Worm (Caenorhabditis elegans): ENCODE measurements around the gene T02D1.9.

T02D1.9 gene

DNA sequence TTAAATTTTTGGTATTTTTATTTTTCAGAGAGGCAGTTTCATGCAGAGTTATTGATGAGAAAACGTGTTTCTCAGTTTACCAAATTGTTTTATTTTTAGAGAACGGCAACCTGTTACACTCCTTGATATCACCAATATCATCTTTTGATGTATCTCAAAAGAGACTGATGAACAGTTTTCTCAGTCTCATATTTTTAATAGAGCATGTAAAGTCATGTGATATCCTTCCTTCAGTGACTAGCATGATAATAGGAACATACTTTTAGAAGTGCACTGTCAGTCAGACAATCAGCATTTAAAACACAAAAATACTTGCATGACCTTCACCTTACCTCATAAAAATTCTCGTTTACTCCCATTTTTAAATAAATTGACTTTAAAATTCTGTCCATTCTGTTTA is 35.1 kb upstream of the T02D1.9 start, which contains the start of gene F11E6.11:
F11E6.11 (plus strand) TSS at position 325 of the 400 bp plus-strand sequence.
- TF ChIP-seq lin-39 (tag; optimal IDR thresholded peaks at IDR 0.05), result no peak
- peak; percentile 6 for TF ChIP-seq pqm-1 (tag; optimal IDR thresholded peaks at IDR 0.05)
- peak; percentile 36 for TF ChIP-seq nhr-43 (tag; optimal IDR thresholded peaks at IDR 0.05; ENCODE audit: poor library complexity, severe bottlenecking)
- peak; percentile 51 for TF ChIP-seq nhr-25 (tag; optimal IDR thresholded peaks at IDR 0.05)
- TF ChIP-seq egl-27 (tag; optimal IDR thresholded peaks at IDR 0.05), result no peak
- TF ChIP-seq nhr-23 (tag; optimal IDR thresholded peaks at IDR 0.05), result peak; percentile 15

DNA sequence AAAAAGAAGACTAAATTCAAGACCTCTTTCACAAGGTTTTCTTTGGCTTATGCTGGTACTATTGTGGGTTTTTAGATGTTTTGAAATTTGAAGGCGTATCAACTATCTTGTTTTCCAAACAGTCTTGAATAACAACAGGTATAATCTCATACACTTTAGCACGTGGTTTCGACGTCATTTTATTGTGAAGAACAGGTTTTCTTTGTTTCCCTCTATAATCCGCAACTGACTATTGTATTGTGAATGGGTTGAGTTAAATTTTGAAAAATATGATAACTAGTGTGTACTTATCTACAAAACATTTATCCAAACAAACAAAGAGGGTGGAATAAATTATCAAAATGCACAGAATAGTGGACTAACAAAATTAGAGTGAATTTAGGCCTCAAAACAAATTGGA is 33.9 kb upstream of the T02D1.9 start:
- TF ChIP-seq nhr-43 (tag; optimal IDR thresholded peaks at IDR 0.05; ENCODE audit: poor library complexity, severe bottlenecking), result peak; percentile 6
- TF ChIP-seq nhr-237 (tag; optimal IDR thresholded peaks at IDR 0.05), result no peak
- TF ChIP-seq elt-2 (tag; optimal IDR thresholded peaks at IDR 0.05), result peak; percentile 25
- no peak for TF ChIP-seq eor-1 (tag; optimal IDR thresholded peaks at IDR 0.05)
- no peak for TF ChIP-seq tbx-2 (tag; optimal IDR thresholded peaks at IDR 0.05)
- no peak for TF ChIP-seq pqm-1 (tag; optimal IDR thresholded peaks at IDR 0.05)
- TF ChIP-seq nhr-25 (tag; optimal IDR thresholded peaks at IDR 0.05), result peak; percentile 39
- no peak for TF ChIP-seq ceh-82 (tag; optimal IDR thresholded peaks at IDR 0.05)

DNA sequence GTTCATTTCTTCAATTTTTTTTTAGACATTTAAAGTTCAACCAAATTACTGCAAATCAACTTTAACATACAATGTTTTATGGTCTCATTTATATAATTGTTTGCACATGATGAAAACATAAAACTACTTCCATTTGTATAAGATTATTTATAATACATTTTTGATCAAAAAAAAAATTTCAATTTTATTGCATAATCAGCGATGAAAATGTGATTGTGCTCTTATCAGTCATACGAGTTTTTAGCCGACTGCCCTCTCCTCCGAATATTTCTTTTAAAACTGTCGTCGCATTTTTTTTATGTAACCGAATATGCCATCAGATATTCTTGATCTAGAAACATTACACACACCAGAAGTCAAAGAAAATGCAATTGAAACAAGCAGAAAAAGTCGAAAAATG is 33.0 kb upstream of the T02D1.9 start, which contains the start of gene F08A7.1:
F08A7.1 (plus strand) TSS at position 191 of the 400 bp plus-strand sequence.
- TF ChIP-seq pha-4 (tag; optimal IDR thresholded peaks at IDR 0.05) (peak; percentile 48), nhr-12 (tag; optimal IDR thresholded peaks at IDR 0.05) (no peak), pqm-1 (tag; optimal IDR thresholded peaks at IDR 0.05) (peak; percentile 78), elt-2 (tag; optimal IDR thresholded peaks at IDR 0.05) (peak; percentile 71), egl-5 (tag; optimal IDR thresholded peaks at IDR 0.05) (no peak), unc-62 (GFP tag; optimal IDR thresholded peaks at IDR 0.05) (no peak)

DNA sequence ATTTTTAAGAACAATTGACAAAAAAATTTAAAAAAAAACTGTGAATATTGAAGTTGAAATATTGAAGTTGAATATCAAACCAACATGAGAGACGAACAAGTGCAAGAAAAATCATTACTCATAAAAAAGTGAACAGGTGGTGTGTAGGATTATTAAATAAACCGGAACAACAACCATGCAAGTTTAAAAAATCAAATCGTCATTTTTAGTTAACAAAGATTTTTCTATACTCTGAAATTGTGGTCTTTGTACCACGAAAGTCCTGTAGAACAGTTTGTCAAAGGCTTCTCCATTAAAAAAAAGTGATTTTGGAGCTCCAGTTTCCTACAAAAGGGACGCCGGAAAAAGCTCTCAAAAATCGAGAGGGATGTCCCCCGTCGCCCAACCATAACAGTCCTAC is 32.6 kb upstream of the T02D1.9 start, which contains the start of gene C06A12.19:
C06A12.19 (minus strand) TSS at position 101 of the 400 bp plus-strand sequence.
- no peak for TF ChIP-seq ama-1 (optimal IDR thresholded peaks at IDR 0.05)
- no peak for TF ChIP-seq nhr-237 (tag; optimal IDR thresholded peaks at IDR 0.05)
- TF ChIP-seq eor-1 (tag; optimal IDR thresholded peaks at IDR 0.05), result no peak
- TF ChIP-seq hmg-11 (tag; optimal IDR thresholded peaks at IDR 0.05), result no peak
- no peak for TF ChIP-seq nhr-11 (tag; optimal IDR thresholded peaks at IDR 0.05)
- TF ChIP-seq skn-1 (tag; optimal IDR thresholded peaks at IDR 0.05), result no peak
- TF ChIP-seq ZK546.5 (tag; optimal IDR thresholded peaks at IDR 0.05), result no peak
- TF ChIP-seq egl-5 (tag; optimal IDR thresholded peaks at IDR 0.05), result no peak
- no peak for TF ChIP-seq nhr-76 (tag; optimal IDR thresholded peaks at IDR 0.05)
- no peak for TF ChIP-seq mml-1 (tag; optimal IDR thresholded peaks at IDR 0.05)
- no peak for TF ChIP-seq egl-27 (tag; optimal IDR thresholded peaks at IDR 0.05)
- no peak for TF ChIP-seq fos-1 (tag; optimal IDR thresholded peaks at IDR 0.05)
- TF ChIP-seq pha-4 (tag; optimal IDR thresholded peaks at IDR 0.05), result no peak
- no peak for TF ChIP-seq ceh-16 (tag; optimal IDR thresholded peaks at IDR 0.05)
- TF ChIP-seq elt-1 (tag; optimal IDR thresholded peaks at IDR 0.05), result no peak
- no peak for TF ChIP-seq unc-62 (GFP tag; optimal IDR thresholded peaks at IDR 0.05)
- TF ChIP-seq mdl-1 (tag; optimal IDR thresholded peaks at IDR 0.05), result no peak
- no peak for TF ChIP-seq tbx-2 (tag; optimal IDR thresholded peaks at IDR 0.05)
- TF ChIP-seq lsy-12 (tag; optimal IDR thresholded peaks at IDR 0.05), result no peak
- TF ChIP-seq nfya-1 (tag; optimal IDR thresholded peaks at IDR 0.05; ENCODE audit: insufficient read depth), result no peak

DNA sequence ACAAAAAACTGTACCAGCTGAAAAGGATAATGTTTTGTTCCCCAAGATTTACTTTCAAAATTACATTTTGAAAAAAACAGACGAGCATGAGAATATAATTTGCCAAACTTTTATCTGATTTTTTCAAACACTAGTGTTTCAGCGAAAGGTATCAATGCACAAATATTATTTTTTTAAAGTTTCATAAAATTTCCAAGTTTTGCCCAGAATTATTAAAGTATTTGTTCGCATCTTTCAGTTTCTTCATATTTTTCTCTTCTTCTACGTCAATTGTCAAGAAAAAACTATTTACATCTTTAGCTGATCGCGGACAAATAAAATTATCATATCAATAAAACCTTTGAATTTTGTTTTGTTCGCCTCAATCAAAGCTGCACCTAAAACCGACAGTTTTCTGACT is 29.6 kb upstream of the T02D1.9 start, which contains the start of gene C06A12.8:
C06A12.8 (plus strand) TSS at position 301 of the 400 bp plus-strand sequence.
- TF ChIP-seq nfya-1 (tag; optimal IDR thresholded peaks at IDR 0.05; ENCODE audit: insufficient read depth), result no peak
- TF ChIP-seq hmg-11 (tag; optimal IDR thresholded peaks at IDR 0.05), result no peak
- no peak for TF ChIP-seq snpc-4 (tag; optimal IDR thresholded peaks at IDR 0.05)
- TF ChIP-seq ztf-4 (tag; optimal IDR thresholded peaks at IDR 0.05), result no peak
- TF ChIP-seq nhr-237 (tag; optimal IDR thresholded peaks at IDR 0.05), result no peak
- no peak for TF ChIP-seq sea-2 (GFP tag; optimal IDR thresholded peaks at IDR 0.05)
- TF ChIP-seq pqm-1 (tag; optimal IDR thresholded peaks at IDR 0.05), result no peak
- TF ChIP-seq fkh-10 (GFP tag; optimal IDR thresholded peaks at IDR 0.05), result no peak
- TF ChIP-seq R02D3.7 (tag; optimal IDR thresholded peaks at IDR 0.05), result no peak
- TF ChIP-seq elt-3 (tag; optimal IDR thresholded peaks at IDR 0.05), result no peak
- TF ChIP-seq nhr-77 (tag; optimal IDR thresholded peaks at IDR 0.05), result no peak
- no peak for TF ChIP-seq elt-1 (tag; optimal IDR thresholded peaks at IDR 0.05)
- no peak for TF ChIP-seq ceh-16 (tag; optimal IDR thresholded peaks at IDR 0.05)
- no peak for TF ChIP-seq ceh-9 (tag; optimal IDR thresholded peaks at IDR 0.05)
- no peak for TF ChIP-seq ZK546.5 (tag; optimal IDR thresholded peaks at IDR 0.05)
- no peak for TF ChIP-seq nhr-12 (tag; optimal IDR thresholded peaks at IDR 0.05)
